Worm (Caenorhabditis elegans) whole organism, mixed stage, embryonic: ENCODE measurements around the gene ZK1307.9.

Source experiments
- elt-3 ChIP-seq: fragments of 150-350 bp; optimal IDR thresholded peaks from 2 replicates; lab custom pipeline; 2014; ENCODE audit warnings: missing biosample characterization, missing genetic modification characterization
- lin-13 ChIP-seq: fragments of 150-350 bp; optimal IDR thresholded peaks from 2 replicates; lab custom pipeline; 2014; ENCODE audit warnings: missing biosample characterization, missing genetic modification characterization
- nhr-12 ChIP-seq: fragments of 150-350 bp; optimal IDR thresholded peaks from 2 replicates; lab custom pipeline; 2014; ENCODE audit warnings: missing biosample characterization, missing genetic modification characterization
- nhr-237 ChIP-seq: fragments of 150-350 bp; optimal IDR thresholded peaks from 2 replicates; lab custom pipeline; 2014; ENCODE audit warnings: missing biosample characterization, missing genetic modification characterization
- nhr-28 ChIP-seq: fragments of 150-350 bp; optimal IDR thresholded peaks from 2 replicates; lab custom pipeline; 2014; ENCODE audit warnings: missing biosample characterization, missing genetic modification characterization
- sem-2 ChIP-seq: fragments of 200-800 bp; sonication (Bioruptor generic); optimal IDR thresholded peaks from 2 replicates; lab custom pipeline; 2018; ENCODE audit warnings: mild to moderate bottlenecking, missing genetic modification characterization, missing compliant biosample characterization
- snpc-4 ChIP-seq: fragments of 150-350 bp; optimal IDR thresholded peaks from 2 replicates; lab custom pipeline; 2014; ENCODE audit warnings: missing biosample characterization, missing genetic modification characterization
- tbx-8 ChIP-seq: fragments of 200-800 bp; sonication (Bioruptor generic); optimal IDR thresholded peaks from 2 replicates; lab custom pipeline; 2018; ENCODE audit warnings: mild to moderate bottlenecking, missing genetic modification characterization, moderate library complexity, missing compliant biosample characterization
- unc-62 ChIP-seq: fragments of 150-350 bp; optimal IDR thresholded peaks from 2 replicates; lab custom pipeline; 2014; ENCODE audit warnings: missing biosample characterization, missing genetic modification reagents, missing genetic modification characterization
- ztf-11 ChIP-seq: fragments of 150-350 bp; optimal IDR thresholded peaks from 2 replicates; lab custom pipeline; 2014; ENCODE audit warnings: missing biosample characterization, missing genetic modification characterization

DNA sequence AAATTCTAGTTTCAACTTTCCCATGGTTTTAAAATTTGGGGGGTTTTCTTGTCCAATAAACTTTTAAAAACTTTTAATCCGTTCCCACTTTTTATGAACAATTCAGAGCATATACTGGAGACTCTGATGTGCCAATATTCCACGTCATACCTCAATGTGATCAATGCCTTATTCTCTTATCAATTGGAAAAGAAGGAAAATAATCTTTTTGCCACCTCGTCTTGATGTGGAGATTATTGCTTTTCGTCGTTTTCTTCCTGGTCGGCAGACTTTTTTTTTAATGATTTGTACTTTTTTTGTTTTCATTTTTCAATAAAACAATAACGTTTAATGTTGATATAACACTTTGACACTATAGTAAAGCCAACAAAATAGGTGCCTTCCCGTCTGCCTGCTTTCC, 28.2 kb downstream of the ZK1307.9 start:
- TF ChIP-seq tbx-8, result no peak
- no peak for TF ChIP-seq unc-62 (GFP tag; lab: Kevin White, UChicago)
- TF ChIP-seq nhr-28 (tag; lab: Kevin White, UChicago), result no peak
- TF ChIP-seq lin-13 (tag; lab: Kevin White, UChicago), result no peak
- TF ChIP-seq snpc-4 (tag; lab: Kevin White, UChicago), result no peak
- no peak for TF ChIP-seq nhr-12 (tag; lab: Kevin White, UChicago)
- TF ChIP-seq nhr-237 (tag; lab: Kevin White, UChicago), result no peak
- TF ChIP-seq ztf-11 (tag; lab: Kevin White, UChicago), result no peak
- no peak for TF ChIP-seq elt-3 (tag; lab: Kevin White, UChicago)
- no peak for TF ChIP-seq sem-2 (GFP tag; lab: Kevin White, UChicago)
